Worm (Caenorhabditis elegans) whole organism, L1 larva: ENCODE data around the gene dex-1.

Experiments used
- C16A3.4 ChIP-seq: fragments of 150-350 bp; optimal IDR thresholded peaks from 2 replicates; lab custom pipeline; 2014; ENCODE audit warnings: missing biosample characterization, missing genetic modification characterization
- Y116A8C.19 ChIP-seq: sonication (generic microtip); optimal IDR thresholded peaks from 2 replicates; lab custom pipeline; 2016; ENCODE audit warnings: missing compliant biosample characterization, missing genetic modification characterization, borderline replicate concordance
- alr-1 ChIP-seq: fragments of 200-800 bp; sonication (Bioruptor generic); optimal IDR thresholded peaks from 2 replicates; lab custom pipeline; 2018; ENCODE audit warnings: borderline replicate concordance, mild to moderate bottlenecking, missing genetic modification characterization, missing compliant biosample characterization
- aly-2 ChIP-seq: fragments of 150-350 bp; optimal IDR thresholded peaks from 2 replicates; lab custom pipeline; 2014; ENCODE audit warnings: missing biosample characterization, missing genetic modification characterization
- ama-1 ChIP-seq: fragments of 150-350 bp; optimal IDR thresholded peaks from 2 replicates; lab custom pipeline; 2014
- ceh-8 ChIP-seq: fragments of 200-800 bp; sonication (Bioruptor generic); optimal IDR thresholded peaks from 2 replicates; lab custom pipeline; 2018; ENCODE audit warnings: mild to moderate bottlenecking, missing genetic modification characterization, moderate library complexity, missing compliant biosample characterization
- ceh-90 ChIP-seq: sonication (generic microtip); optimal IDR thresholded peaks from 2 replicates; lab custom pipeline; 2016; ENCODE audit warnings: missing genetic modification characterization, missing compliant biosample characterization
- ces-1 ChIP-seq: fragments of 150-350 bp; optimal IDR thresholded peaks from 2 replicates; lab custom pipeline; 2014; ENCODE audit warnings: missing biosample characterization, missing genetic modification reagents, missing genetic modification characterization
- dsc-1 ChIP-seq: sonication (generic microtip); optimal IDR thresholded peaks from 2 replicates; lab custom pipeline; 2016; ENCODE audit warnings: mild to moderate bottlenecking, missing genetic modification characterization, missing compliant biosample characterization
- efl-1 ChIP-seq, 4 experiments: fragments of 150-350 bp; optimal IDR thresholded peaks in 3 of 4; peaks in 1 of 4; 1 replicate in 1 of 4; 2 replicates in 3 of 4; lab custom pipeline; 2014; ENCODE audit warnings: missing biosample characterization in 2 of 4, missing genetic modification characterization in 2 of 4, missing genetic modification reagents in 2 of 4
- efl-3 ChIP-seq: fragments of 200-800 bp; sonication (Bioruptor generic); optimal IDR thresholded peaks from 2 replicates; lab custom pipeline; 2018; ENCODE audit warnings: mild to moderate bottlenecking, missing genetic modification characterization, missing compliant biosample characterization
- egl-13 ChIP-seq: sonication (generic microtip); optimal IDR thresholded peaks from 2 replicates; lab custom pipeline; 2016; ENCODE audit warnings: missing genotype, missing genetic modification reagents, missing genetic modification characterization, missing compliant biosample characterization
- egl-27 ChIP-seq, 2 experiments: fragments of 150-350 bp in 1 of 2; sonication (generic microtip); optimal IDR thresholded peaks; 3 replicates each; lab custom pipeline; 2017 to 2018; ENCODE audit warnings: missing biosample characterization in 2 of 2, missing genetic modification characterization in 2 of 2, missing genetic modification reagents in 2 of 2
- elt-2 ChIP-seq: sonication (generic microtip); optimal IDR thresholded peaks from 2 replicates; lab custom pipeline; 2016; ENCODE audit warnings: missing genetic modification characterization, mild to moderate bottlenecking, inconsistent platforms, missing compliant biosample characterization, missing genetic modification reagents
- fkh-10 ChIP-seq: sonication (generic microtip); optimal IDR thresholded peaks from 2 replicates; lab custom pipeline; 2017; ENCODE audit warnings: missing biosample characterization, missing genetic modification reagents, missing genetic modification characterization
- hlh-4 ChIP-seq: sonication (generic microtip); optimal IDR thresholded peaks from 2 replicates; lab custom pipeline; 2016; ENCODE audit warnings: mild to moderate bottlenecking, missing genetic modification characterization, missing compliant biosample characterization
- hpl-2 ChIP-seq: fragments of 150-350 bp; optimal IDR thresholded peaks from 2 replicates; lab custom pipeline; 2014; ENCODE audit warnings: missing biosample characterization, missing genetic modification reagents, missing genetic modification characterization
- isw-1 ChIP-seq: fragments of 200-800 bp; sonication (Bioruptor generic); IDR thresholded peaks from 2 replicates; pipeline ENCODE4 v1.3.6; 2022; ENCODE audit warnings: missing genetic modification characterization, missing compliant biosample characterization
- jun-1 ChIP-seq: fragments of 150-350 bp; optimal IDR thresholded peaks from 2 replicates; lab custom pipeline; 2014; ENCODE audit warnings: missing biosample characterization, missing genetic modification reagents, missing genetic modification characterization
- lin-14 ChIP-seq: fragments of 200-800 bp; sonication (Bioruptor generic); optimal IDR thresholded peaks from 2 replicates; lab custom pipeline; 2018; ENCODE audit warnings: mild to moderate bottlenecking, missing genetic modification characterization, moderate library complexity, missing compliant biosample characterization
- lin-15B ChIP-seq: fragments of 150-350 bp; sonication (generic microtip); optimal IDR thresholded peaks from 3 replicates; lab custom pipeline; 2014; ENCODE audit warnings: missing biosample characterization, missing genetic modification characterization
- lin-39 ChIP-seq: fragments of 150-350 bp; optimal IDR thresholded peaks from 2 replicates; lab custom pipeline; 2014; ENCODE audit warnings: missing biosample characterization, missing genetic modification reagents, missing genetic modification characterization
- lsy-2 ChIP-seq, 2 experiments: fragments of 150-350 bp; optimal IDR thresholded peaks; 2 replicates each; lab custom pipeline; 2014; ENCODE audit warnings: missing biosample characterization in 2 of 2, missing genetic modification characterization in 2 of 2
- mab-9 ChIP-seq: fragments of 200-800 bp; sonication (Bioruptor generic); IDR thresholded peaks from 2 replicates; pipeline ENCODE4 v1.3.6; 2022; ENCODE audit warnings: missing genetic modification reagents, missing genetic modification characterization, missing compliant biosample characterization
- mep-1 ChIP-seq: fragments of 150-350 bp; optimal IDR thresholded peaks from 2 replicates; lab custom pipeline; 2014; ENCODE audit warnings: missing biosample characterization, missing genetic modification characterization
- nhr-19 ChIP-seq: fragments of 200-800 bp; sonication (Bioruptor generic); conservative IDR thresholded peaks from 2 replicates; pipeline ENCODE4 v1.3.6; 2022; ENCODE audit warnings: missing genetic modification characterization, missing compliant biosample characterization
- nhr-20 ChIP-seq: sonication (generic microtip); optimal IDR thresholded peaks from 2 replicates; lab custom pipeline; 2016; ENCODE audit warnings: mild to moderate bottlenecking, missing genetic modification characterization, missing compliant biosample characterization
- nhr-237 ChIP-seq: fragments of 150-350 bp; optimal IDR thresholded peaks from 2 replicates; lab custom pipeline; 2014; ENCODE audit warnings: missing biosample characterization, missing genetic modification characterization
- nhr-71 ChIP-seq: sonication (generic microtip); optimal IDR thresholded peaks from 2 replicates; lab custom pipeline; 2016; ENCODE audit warnings: mild to moderate bottlenecking, missing genetic modification characterization, moderate library complexity, missing compliant biosample characterization
- nhr-77 ChIP-seq: fragments of 150-350 bp; optimal IDR thresholded peaks from 2 replicates; lab custom pipeline; 2014; ENCODE audit warnings: missing biosample characterization, missing genetic modification characterization
- nhr-85 ChIP-seq: sonication (generic microtip); peaks from one replicate; lab custom pipeline; 2016; ENCODE audit warnings: missing genetic modification characterization, inconsistent platforms, missing compliant biosample characterization
- nhr-90 ChIP-seq: sonication (generic microtip); optimal IDR thresholded peaks from 2 replicates; lab custom pipeline; 2016; ENCODE audit warnings: mild to moderate bottlenecking, missing genetic modification characterization, missing compliant biosample characterization; ENCODE audit not compliant: poor library complexity
- pag-3 ChIP-seq: sonication (generic microtip); optimal IDR thresholded peaks from 2 replicates; lab custom pipeline; 2017; ENCODE audit warnings: missing genetic modification characterization, mild to moderate bottlenecking, missing compliant biosample characterization, antibody characterized with exemption, borderline replicate concordance; ENCODE audit not compliant: insufficient read depth
- pax-3 ChIP-seq: fragments of 200-800 bp; sonication (Bioruptor generic); optimal IDR thresholded peaks from 2 replicates; lab custom pipeline; 2018; ENCODE audit warnings: mild to moderate bottlenecking, missing genetic modification characterization, moderate library complexity, missing compliant biosample characterization
- pqm-1 ChIP-seq: sonication (generic microtip); optimal IDR thresholded peaks from 3 replicates; lab custom pipeline; 2017; ENCODE audit warnings: missing biosample characterization, missing genetic modification characterization
- rnt-1 ChIP-seq: sonication (generic microtip); optimal IDR thresholded peaks from 2 replicates; lab custom pipeline; 2016; ENCODE audit warnings: mild to moderate bottlenecking, missing genetic modification characterization, moderate library complexity, missing compliant biosample characterization
- snu-23 ChIP-seq: sonication (generic microtip); optimal IDR thresholded peaks from 2 replicates; lab custom pipeline; 2016; ENCODE audit warnings: missing genetic modification characterization, missing compliant biosample characterization
- swsn-7 ChIP-seq: sonication (generic microtip); optimal IDR thresholded peaks from 2 replicates; lab custom pipeline; 2016; ENCODE audit warnings: missing genetic modification characterization, missing compliant biosample characterization
- tbx-2 ChIP-seq: sonication (generic microtip); optimal IDR thresholded peaks from 2 replicates; lab custom pipeline; 2016; ENCODE audit warnings: missing genetic modification characterization, missing compliant biosample characterization
- unc-130 ChIP-seq: fragments of 150-350 bp; optimal IDR thresholded peaks from 2 replicates; lab custom pipeline; 2017; ENCODE audit warnings: missing biosample characterization, missing genetic modification characterization, inconsistent platforms
- unc-30 ChIP-seq: sonication (generic microtip); optimal IDR thresholded peaks from 2 replicates; lab custom pipeline; 2017; ENCODE audit warnings: missing biosample characterization, missing genetic modification characterization
- unc-62 ChIP-seq: fragments of 150-350 bp; optimal IDR thresholded peaks from 2 replicates; lab custom pipeline; 2014; ENCODE audit warnings: missing biosample characterization, missing genetic modification reagents, missing genetic modification characterization
- unc-86 ChIP-seq: sonication (generic microtip); optimal IDR thresholded peaks from 2 replicates; lab custom pipeline; 2016; ENCODE audit warnings: missing genetic modification characterization, missing compliant biosample characterization
- unc-98 ChIP-seq: fragments of 200-800 bp; sonication (Bioruptor generic); IDR thresholded peaks from 2 replicates; pipeline ENCODE4 v1.3.6; 2022; ENCODE audit warnings: missing genetic modification characterization, missing compliant biosample characterization
- vab-15 ChIP-seq: sonication (generic microtip); optimal IDR thresholded peaks from 2 replicates; lab custom pipeline; 2017; ENCODE audit warnings: missing genotype, mild to moderate bottlenecking, missing genetic modification characterization, missing compliant biosample characterization
- xbp-1 ChIP-seq: sonication (generic microtip); optimal IDR thresholded peaks from 2 replicates; lab custom pipeline; 2016; ENCODE audit warnings: missing genetic modification characterization, missing compliant biosample characterization
- zag-1 ChIP-seq: fragments of 150-350 bp; optimal IDR thresholded peaks from 2 replicates; lab custom pipeline; 2014; ENCODE audit warnings: missing biosample characterization, missing genetic modification characterization
- zip-4 ChIP-seq: fragments of 200-800 bp; sonication (Bioruptor generic); optimal IDR thresholded peaks from 2 replicates; lab custom pipeline; 2018; ENCODE audit warnings: mild to moderate bottlenecking, missing genetic modification characterization, moderate library complexity, missing compliant biosample characterization

Gene dex-1

DNA sequence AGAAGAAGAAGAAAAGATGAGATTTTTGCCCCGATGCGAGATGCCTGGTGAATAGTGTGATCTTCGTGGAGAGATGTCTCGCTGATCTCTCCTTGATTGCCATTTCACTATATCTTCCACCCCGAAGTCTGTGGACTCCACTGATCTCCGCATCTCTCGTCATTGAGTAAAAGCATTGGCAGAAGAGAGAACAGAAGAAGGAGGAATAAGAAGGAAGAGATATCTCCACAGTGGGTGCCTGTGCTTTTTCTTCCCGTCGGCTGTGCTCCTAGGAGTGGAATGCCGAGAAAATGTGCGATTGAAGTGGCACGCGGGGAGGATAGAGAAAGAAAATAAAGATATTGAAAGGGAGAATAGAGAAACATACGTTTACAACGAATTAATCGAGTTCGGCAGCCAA, 37.8 kb downstream of the dex-1 start (continued):
- TF ChIP-seq ces-1 (GFP tag; lab: Kevin White, UChicago) (no peak), ceh-90 (tag; lab: Kevin White, UChicago) (no peak), efl-3 (no peak), unc-30 (tag; lab: Kevin White, UChicago) (no peak), ceh-8 (GFP tag; lab: Kevin White, UChicago) (no peak), nhr-20 (peak; percentile 24), C16A3.4 (tag; lab: Kevin White, UChicago) (no peak), rnt-1 (tag; lab: Kevin White, UChicago) (peak; percentile 54), nhr-85 (tag; lab: Kevin White, UChicago) (no peak), mab-9 (GFP tag; lab: Robert Waterston, UW) (no peak), mep-1 (peak; percentile 12), aly-2 (tag; lab: Kevin White, UChicago) (no peak), elt-2 (tag; lab: Kevin White, UChicago) (no peak), jun-1 (tag; lab: Kevin White, UChicago) (no peak), hlh-4 (tag; lab: Kevin White, UChicago) (no peak), zip-4 (no peak), xbp-1 (tag; lab: Kevin White, UChicago) (no peak), unc-62 (no peak), snu-23 (peak; percentile 41), swsn-7 (tag; lab: Kevin White, UChicago) (peak; percentile 15), Y116A8C.19 (tag; lab: Kevin White, UChicago) (no peak)

DNA sequence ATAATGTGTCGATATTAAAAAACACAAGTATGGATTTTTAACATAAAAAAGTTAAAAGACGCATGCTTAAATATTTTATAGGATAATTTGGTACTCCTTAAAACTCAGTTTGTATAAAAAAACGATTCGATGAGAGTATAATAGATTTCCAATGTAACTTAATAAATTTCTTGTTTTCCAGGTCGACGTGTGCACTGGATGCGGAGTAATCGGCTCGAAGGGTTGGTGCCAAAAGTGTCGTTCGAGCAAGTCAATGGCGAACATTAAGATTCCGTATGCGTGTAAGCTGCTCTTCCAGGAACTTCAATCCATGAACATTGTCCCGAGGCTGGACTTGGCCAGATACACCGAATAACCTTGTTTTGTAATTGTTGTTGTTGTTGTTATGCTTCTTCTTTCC, 38.4 kb downstream of the dex-1 start:
- no peak for TF ChIP-seq hpl-2 (GFP tag; lab: Kevin White, UChicago)
- no peak for TF ChIP-seq ces-1 (GFP tag; lab: Kevin White, UChicago)
- no peak for TF ChIP-seq isw-1 (GFP tag; lab: Robert Waterston, UW)
- TF ChIP-seq jun-1 (tag; lab: Kevin White, UChicago), result no peak
- no peak for TF ChIP-seq egl-13
- TF ChIP-seq alr-1, result no peak
- TF ChIP-seq mab-9 (GFP tag; lab: Robert Waterston, UW), result no peak
- no peak for TF ChIP-seq tbx-2 (tag; lab: Kevin White, UChicago)
- TF ChIP-seq pqm-1 (tag; lab: Kevin White, UChicago), result no peak
- TF ChIP-seq vab-15 (tag; lab: Kevin White, UChicago), result no peak
- no peak for TF ChIP-seq nhr-77 (tag; lab: Kevin White, UChicago)
- no peak for TF ChIP-seq nhr-90 (tag; lab: Kevin White, UChicago)
- TF ChIP-seq nhr-237, result no peak
- no peak for TF ChIP-seq ceh-8 (GFP tag; lab: Kevin White, UChicago)

DNA sequence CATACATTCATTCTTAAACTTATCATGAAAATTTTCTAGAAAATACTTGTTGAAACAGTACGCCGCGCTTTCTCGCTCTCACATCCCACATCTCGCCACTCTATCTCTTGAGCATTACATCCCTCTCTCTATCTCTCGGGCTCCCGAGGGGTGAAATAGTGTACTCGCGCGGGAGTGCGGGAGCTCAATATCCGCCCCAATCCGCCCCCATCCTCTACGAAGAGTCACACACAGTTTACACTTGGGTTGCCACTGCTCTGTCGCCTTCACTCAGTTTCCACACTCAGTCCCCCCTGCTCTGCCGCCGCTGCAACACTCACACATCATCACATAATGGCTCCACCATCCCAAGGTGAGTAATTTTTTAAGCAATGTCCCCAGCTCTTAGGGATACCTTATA, 38.9 kb downstream of the dex-1 start, which contains the start of gene mlc-3:
mlc-3 (plus strand) TSS at position 227 of the 400 bp plus-strand sequence.
- TF ChIP-seq jun-1 (tag; lab: Kevin White, UChicago) (no peak), zip-4 (no peak), zag-1 (no peak), nhr-19 (GFP tag; lab: Robert Waterston, UW) (peak; percentile 52), nhr-77 (tag; lab: Kevin White, UChicago) (peak; percentile 16), nhr-85 (tag; lab: Kevin White, UChicago) (no peak), ama-1 (lab: Kevin White, UChicago) (peak; percentile 32), egl-27 (tag; optimal IDR thresholded peaks at IDR 0.05; lab: Kevin White, UChicago) (no peak), unc-130 (tag; lab: Kevin White, UChicago) (no peak), tbx-2 (tag; lab: Kevin White, UChicago) (peak; percentile 3), pag-3 (tag; lab: Kevin White, UChicago) (peak; percentile 56), lin-15B (tag; lab: Kevin White, UChicago) (no peak), lin-39 (tag; lab: Kevin White, UChicago) (no peak), nhr-71 (tag; lab: Kevin White, UChicago) (peak; percentile 52), rnt-1 (tag; lab: Kevin White, UChicago) (peak; percentile 65), snu-23 (peak; percentile 26), fkh-10 (GFP tag; lab: Kevin White, UChicago) (no peak), unc-98 (GFP tag; lab: Robert Waterston, UW) (no peak), lsy-2 (tag; optimal IDR thresholded peaks at IDR 0.05; lab: Kevin White, UChicago) (peak in 1 of 2 experiments; percentile 32), efl-1 (optimal IDR thresholded peaks at IDR 0.05; lab: Kevin White, UChicago) (no peak), efl-1 (GFP tag; optimal IDR thresholded peaks at IDR 0.05 in 1 of 2; lab: Kevin White, UChicago) (no peak), dsc-1 (tag; lab: Kevin White, UChicago) (peak; percentile 11), unc-86 (no peak), xbp-1 (tag; lab: Kevin White, UChicago) (peak; percentile 2), pax-3 (tag; lab: Kevin White, UChicago) (no peak), nhr-20 (peak; percentile 40), lin-14 (GFP tag; lab: Kevin White, UChicago) (peak; percentile 48)
